Worm (Caenorhabditis elegans) whole organism, late embryonic: ENCODE results near the gene fbxa-1.

ENCODE experiments used
- C08G9.2 ChIP-seq: sonication (generic microtip); optimal IDR thresholded peaks from 2 replicates; lab custom pipeline; 2016; ENCODE audit warnings: mild to moderate bottlenecking, missing genetic modification characterization, moderate library complexity, missing compliant biosample characterization
- F13H6.1 ChIP-seq: sonication (generic microtip); optimal IDR thresholded peaks from 2 replicates; lab custom pipeline; 2016; ENCODE audit warnings: missing genetic modification characterization, missing compliant biosample characterization
- K02D7.2 ChIP-seq: sonication (generic microtip); optimal IDR thresholded peaks from 2 replicates; lab custom pipeline; 2017; ENCODE audit warnings: mild to moderate bottlenecking, missing genetic modification characterization, missing compliant biosample characterization
- K09A11.1 ChIP-seq: sonication (generic microtip); optimal IDR thresholded peaks from 2 replicates; lab custom pipeline; 2017; ENCODE audit warnings: antibody characterized with exemption, mild to moderate bottlenecking, missing genetic modification characterization, missing compliant biosample characterization; ENCODE audit not compliant: insufficient read depth
- T23F11.4 ChIP-seq: fragments of 200-800 bp; sonication (Bioruptor generic); optimal IDR thresholded peaks from 2 replicates; lab custom pipeline; 2018; ENCODE audit warnings: mild to moderate bottlenecking, missing genetic modification characterization, missing compliant biosample characterization
- Y22D7AL.16 ChIP-seq: sonication (generic microtip); optimal IDR thresholded peaks from 2 replicates; lab custom pipeline; 2016; ENCODE audit warnings: missing genetic modification characterization, missing compliant biosample characterization
- ahr-1 ChIP-seq: sonication (generic microtip); optimal IDR thresholded peaks from 2 replicates; lab custom pipeline; 2016; ENCODE audit warnings: missing genetic modification characterization, missing compliant biosample characterization
- ama-1 ChIP-seq: fragments of 150-350 bp; optimal IDR thresholded peaks from 2 replicates; lab custom pipeline; 2014
- ceh-14 ChIP-seq: sonication (generic microtip); optimal IDR thresholded peaks from 2 replicates; lab custom pipeline; 2016; ENCODE audit warnings: missing genotype, missing genetic modification characterization, missing compliant biosample characterization
- ceh-2 ChIP-seq: sonication (generic microtip); optimal IDR thresholded peaks from 2 replicates; lab custom pipeline; 2016; ENCODE audit warnings: missing genotype, missing genetic modification characterization, missing compliant biosample characterization
- ceh-22 ChIP-seq: sonication (generic microtip); optimal IDR thresholded peaks from 2 replicates; lab custom pipeline; 2017; ENCODE audit warnings: missing biosample characterization, missing genetic modification characterization
- ceh-24 ChIP-seq: sonication (generic microtip); optimal IDR thresholded peaks from 2 replicates; lab custom pipeline; 2016; ENCODE audit warnings: mild to moderate bottlenecking, missing genetic modification characterization, missing compliant biosample characterization
- ceh-34 ChIP-seq: sonication (generic microtip); optimal IDR thresholded peaks from 2 replicates; lab custom pipeline; 2016; ENCODE audit warnings: mild to moderate bottlenecking, missing genetic modification characterization, missing compliant biosample characterization
- ceh-48 ChIP-seq: sonication (generic microtip); optimal IDR thresholded peaks from 2 replicates; lab custom pipeline; 2016; ENCODE audit warnings: missing genetic modification characterization, inconsistent platforms, missing compliant biosample characterization
- ceh-9 ChIP-seq: sonication (generic microtip); optimal IDR thresholded peaks from 2 replicates; lab custom pipeline; 2016; ENCODE audit warnings: mild to moderate bottlenecking, missing genetic modification characterization, inconsistent platforms, missing compliant biosample characterization
- che-1 ChIP-seq: sonication (generic microtip); optimal IDR thresholded peaks from 2 replicates; lab custom pipeline; 2016; ENCODE audit warnings: mild to moderate bottlenecking, missing genetic modification characterization, missing compliant biosample characterization
- dmd-4 ChIP-seq: sonication (generic microtip); optimal IDR thresholded peaks from 2 replicates; lab custom pipeline; 2016; ENCODE audit warnings: borderline replicate concordance, missing genetic modification characterization, missing compliant biosample characterization
- elt-2 ChIP-seq: sonication (generic microtip); optimal IDR thresholded peaks from 2 replicates; lab custom pipeline; 2016; ENCODE audit warnings: missing genetic modification reagents, missing genetic modification characterization, missing compliant biosample characterization
- elt-4 ChIP-seq: sonication (generic microtip); optimal IDR thresholded peaks from 2 replicates; lab custom pipeline; 2016; ENCODE audit warnings: missing genetic modification characterization, missing compliant biosample characterization
- ets-4 ChIP-seq: sonication (generic microtip); optimal IDR thresholded peaks from 2 replicates; lab custom pipeline; 2016; ENCODE audit warnings: missing genetic modification characterization, missing compliant biosample characterization
- fax-1 ChIP-seq: sonication (generic microtip); optimal IDR thresholded peaks from 2 replicates; lab custom pipeline; 2016; ENCODE audit warnings: missing genotype, missing genetic modification characterization, missing compliant biosample characterization
- fkh-6 ChIP-seq: sonication (generic microtip); optimal IDR thresholded peaks from 2 replicates; lab custom pipeline; 2016; ENCODE audit warnings: missing genetic modification characterization, missing compliant biosample characterization
- gmeb-2 ChIP-seq: sonication (generic microtip); optimal IDR thresholded peaks from 2 replicates; lab custom pipeline; 2016; ENCODE audit warnings: missing genetic modification characterization, inconsistent platforms, missing compliant biosample characterization
- hlh-15 ChIP-seq: sonication (generic microtip); optimal IDR thresholded peaks from 2 replicates; lab custom pipeline; 2016; ENCODE audit warnings: missing genetic modification characterization, missing compliant biosample characterization
- hlh-30 ChIP-seq: sonication (generic microtip); optimal IDR thresholded peaks from 2 replicates; lab custom pipeline; 2017; ENCODE audit warnings: antibody characterized with exemption, missing genetic modification characterization, missing compliant biosample characterization; ENCODE audit not compliant: insufficient read depth
- hlh-6 ChIP-seq: sonication (generic microtip); optimal IDR thresholded peaks from 2 replicates; lab custom pipeline; 2016; ENCODE audit warnings: missing genotype, missing genetic modification characterization, missing compliant biosample characterization
- hlh-8 ChIP-seq: sonication (generic microtip); optimal IDR thresholded peaks from 2 replicates; lab custom pipeline; 2016; ENCODE audit warnings: missing genotype, missing genetic modification characterization, missing compliant biosample characterization
- lim-6 ChIP-seq: sonication (generic microtip); optimal IDR thresholded peaks from 2 replicates; lab custom pipeline; 2016; ENCODE audit warnings: missing genetic modification characterization, missing compliant biosample characterization
- mec-3 ChIP-seq: sonication (generic microtip); optimal IDR thresholded peaks from 2 replicates; lab custom pipeline; 2016; ENCODE audit warnings: borderline replicate concordance, missing genetic modification characterization, missing compliant biosample characterization
- nfya-1 ChIP-seq: sonication (generic microtip); optimal IDR thresholded peaks from 2 replicates; lab custom pipeline; 2017; ENCODE audit warnings: missing genetic modification characterization, mild to moderate bottlenecking, missing compliant biosample characterization, antibody characterized with exemption, moderate library complexity
- nhr-232 ChIP-seq: sonication (generic microtip); optimal IDR thresholded peaks from 2 replicates; lab custom pipeline; 2016; ENCODE audit warnings: missing genetic modification characterization, missing compliant biosample characterization
- pag-3 ChIP-seq: sonication (generic microtip); optimal IDR thresholded peaks from 2 replicates; lab custom pipeline; 2016; ENCODE audit warnings: missing compliant biosample characterization, missing genetic modification characterization, borderline replicate concordance
- pat-9 ChIP-seq: fragments of 200-800 bp; sonication (Bioruptor generic); optimal IDR thresholded peaks from 2 replicates; lab custom pipeline; 2018; ENCODE audit warnings: mild to moderate bottlenecking, missing genetic modification characterization, moderate library complexity, missing compliant biosample characterization
- pax-1 ChIP-seq: fragments of 150-350 bp; optimal IDR thresholded peaks from 2 replicates; lab custom pipeline; 2014; ENCODE audit warnings: missing biosample characterization, missing genetic modification characterization
- pha-2 ChIP-seq: sonication (generic microtip); optimal IDR thresholded peaks from 2 replicates; lab custom pipeline; 2017; ENCODE audit warnings: mild to moderate bottlenecking, missing genetic modification characterization, missing compliant biosample characterization
- pha-4 ChIP-seq: fragments of 150-350 bp; optimal IDR thresholded peaks from 2 replicates; lab custom pipeline; 2018; ENCODE audit warnings: missing biosample characterization, missing genetic modification reagents, missing genetic modification characterization
- pqm-1 ChIP-seq: sonication (generic microtip); optimal IDR thresholded peaks from 2 replicates; lab custom pipeline; 2016; ENCODE audit warnings: missing genetic modification characterization, missing compliant biosample characterization
- sdc-2 ChIP-seq: sonication (generic microtip); optimal IDR thresholded peaks from 2 replicates; lab custom pipeline; 2016; ENCODE audit warnings: missing genotype, missing genetic modification characterization, missing compliant biosample characterization
- sox-2 ChIP-seq: fragments of 200-800 bp; sonication (Bioruptor generic); IDR thresholded peaks from 2 replicates; pipeline ENCODE4 v1.3.6; 2022; ENCODE audit warnings: missing genetic modification reagents, missing genetic modification characterization, missing compliant biosample characterization
- tbx-2 ChIP-seq: sonication (generic microtip); optimal IDR thresholded peaks from 2 replicates; lab custom pipeline; 2016; ENCODE audit warnings: missing genetic modification characterization, missing compliant biosample characterization
- tbx-7 ChIP-seq: sonication (generic microtip); optimal IDR thresholded peaks from 2 replicates; lab custom pipeline; 2016; ENCODE audit warnings: missing genotype, missing genetic modification characterization, missing compliant biosample characterization
- unc-3 ChIP-seq, 2 experiments: fragments of 200-800 bp in 1 of 2; sonication (Bioruptor generic) in 1 of 2; sonication (generic microtip) in 1 of 2; conservative IDR thresholded peaks in 1 of 2; optimal IDR thresholded peaks in 1 of 2; 2 replicates each; pipeline versions ENCODE4 v1.3.6 to Lab custom; 2016 to 2022; ENCODE audit warnings: missing compliant biosample characterization in 2 of 2, missing genetic modification characterization in 2 of 2, missing genetic modification reagents in 1 of 2
- unc-55 ChIP-seq: sonication (generic microtip); optimal IDR thresholded peaks from 2 replicates; lab custom pipeline; 2017; ENCODE audit warnings: missing biosample characterization, missing genetic modification reagents, missing genetic modification characterization
- zip-5 ChIP-seq: sonication (generic microtip); optimal IDR thresholded peaks from 2 replicates; lab custom pipeline; 2016; ENCODE audit warnings: missing genetic modification characterization, missing compliant biosample characterization

Gene fbxa-1

ce11 chrIII:2314678-2315077 is 6.8 kb upstream of the fbxa-1 start:
- no peak for TF ChIP-seq tbx-2 (tag; lab: Kevin White, UChicago)
- no peak for TF ChIP-seq T23F11.4 (GFP tag; lab: Kevin White, UChicago)

ce11 chrIII:2313985-2314494 is 6.1 kb upstream of the fbxa-1 start, which contains the start of the genes fbxa-66 and iffb-1:
TSS of gene fbxa-66 (minus strand) at chrIII:2314035.
TSS of gene iffb-1 (plus strand) at chrIII:2314436.
- TF ChIP-seq pat-9 (tag; lab: Kevin White, UChicago) (no peak), ceh-24 (tag; lab: Kevin White, UChicago) (no peak), ceh-48 (tag; lab: Kevin White, UChicago) (no peak), elt-2 (tag; lab: Kevin White, UChicago) (no peak), sdc-2 (no peak), nfya-1 (tag; lab: Kevin White, UChicago) (no peak), ceh-14 (tag; lab: Kevin White, UChicago) (no peak), sox-2 (no peak), ceh-2 (tag; lab: Kevin White, UChicago) (no peak), zip-5 (tag; lab: Kevin White, UChicago) (no peak), ama-1 (lab: Kevin White, UChicago) (no peak), pag-3 (tag; lab: Kevin White, UChicago) (no peak), mec-3 (tag; lab: Kevin White, UChicago) (no peak), tbx-7 (tag; lab: Kevin White, UChicago) (no peak), K02D7.2 (tag; lab: Kevin White, UChicago) (no peak)
- TF ChIP-seq, all 69 proteins: peak for 0

- TF ChIP-seq elt-2 (tag; lab: Kevin White, UChicago) (peak; percentile 16), unc-55 (no peak)
- TF ChIP-seq, all 69 proteins: peak for 1
Measured at ce11 chrIII:2310996-2311395, 3.1 kb upstream of the fbxa-1 start.

- no peak for TF ChIP-seq ceh-24 (tag; lab: Kevin White, UChicago)
- no peak for TF ChIP-seq C08G9.2 (tag; lab: Kevin White, UChicago)
- TF ChIP-seq elt-4: no peak
- no peak for TF ChIP-seq Y22D7AL.16
- no peak for TF ChIP-seq F13H6.1
- TF ChIP-seq hlh-6 (tag; lab: Kevin White, UChicago): no peak
- no peak for TF ChIP-seq pha-4
- TF ChIP-seq K02D7.2 (tag; lab: Kevin White, UChicago): no peak
- TF ChIP-seq tbx-7 (tag; lab: Kevin White, UChicago): no peak
- no peak for TF ChIP-seq hlh-15 (tag; lab: Kevin White, UChicago)
- TF ChIP-seq sox-2: peak; percentile 76
- TF ChIP-seq gmeb-2 (tag; lab: Kevin White, UChicago): no peak
- no peak for TF ChIP-seq pqm-1 (tag; lab: Kevin White, UChicago)
- TF ChIP-seq lim-6 (tag; lab: Kevin White, UChicago): no peak
- TF ChIP-seq ceh-34 (tag; lab: Kevin White, UChicago): peak; percentile 19
- no peak for TF ChIP-seq dmd-4 (tag; lab: Kevin White, UChicago)
- TF ChIP-seq ceh-9 (tag; lab: Kevin White, UChicago): no peak
- TF ChIP-seq ceh-48 (tag; lab: Kevin White, UChicago): no peak
- no peak for TF ChIP-seq ahr-1
- no peak for TF ChIP-seq pat-9 (tag; lab: Kevin White, UChicago)
- TF ChIP-seq elt-2 (tag; lab: Kevin White, UChicago): no peak
- no peak for TF ChIP-seq fax-1 (tag; lab: Kevin White, UChicago)
- no peak for TF ChIP-seq mec-3 (tag; lab: Kevin White, UChicago)
- peak; percentile 3 for TF ChIP-seq ceh-2 (tag; lab: Kevin White, UChicago)
- TF ChIP-seq hlh-8 (tag; lab: Kevin White, UChicago): peak; percentile 34
- TF ChIP-seq unc-55: peak; percentile 68
- no peak for TF ChIP-seq ceh-14 (tag; lab: Kevin White, UChicago)
- TF ChIP-seq hlh-30 (tag; lab: Kevin White, UChicago): no peak
- no peak for TF ChIP-seq pha-2 (tag; lab: Kevin White, UChicago)
- TF ChIP-seq ceh-22 (tag; lab: Kevin White, UChicago): no peak
- no peak for TF ChIP-seq ets-4 (tag; lab: Kevin White, UChicago)
- no peak for TF ChIP-seq fkh-6 (tag; lab: Kevin White, UChicago)
- no peak for TF ChIP-seq pax-1 (tag; lab: Kevin White, UChicago)
- no peak for TF ChIP-seq unc-3 (GFP tag; conservative IDR thresholded peaks at IDR 0.05; lab: Robert Waterston, UW)
- no peak for TF ChIP-seq unc-3 (tag; optimal IDR thresholded peaks at IDR 0.05; lab: Kevin White, UChicago)
- TF ChIP-seq nhr-232 (tag; lab: Kevin White, UChicago): no peak
- TF ChIP-seq nfya-1 (tag; lab: Kevin White, UChicago): peak; percentile 46
- TF ChIP-seq K09A11.1 (tag; lab: Kevin White, UChicago): no peak
- no peak for TF ChIP-seq che-1 (tag; lab: Kevin White, UChicago)
Measured at ce11 chrIII:2304867-2305266, 3.1 kb downstream of the fbxa-1 start, which contains the start of gene Y54F10BM.9. TSS of gene Y54F10BM.9 (minus strand) at chrIII:2304927.
